Fruit fly (Drosophila melanogaster) whole organism, embryonic: ENCODE data around the gene CG16779.

Source experiments
- Abd-B ChIP-seq: fragments of 200-800 bp; sonication (Bioruptor generic); optimal IDR thresholded peaks from 2 replicates; lab custom pipeline; 2018; ENCODE audit warnings: missing biosample characterization, mild to moderate bottlenecking, missing genetic modification characterization, moderate library complexity
- Atf3 ChIP-seq: fragments of 200-800 bp; sonication (Bioruptor generic); optimal IDR thresholded peaks from 3 replicates; lab custom pipeline; 2016; ENCODE audit warnings: missing biosample characterization, missing genetic modification characterization
- Awh ChIP-seq: fragments of 200-800 bp; sonication (Bioruptor generic); IDR thresholded peaks from 2 replicates; pipeline ENCODE4, ENCODE4 v1.3.6; 2022; ENCODE audit warnings: missing biosample characterization, missing genetic modification characterization
- B-H2 ChIP-seq: fragments of 200-800 bp; sonication (Bioruptor generic); optimal IDR thresholded peaks from 2 replicates; lab custom pipeline; 2018; ENCODE audit warnings: missing biosample characterization, mild to moderate bottlenecking, missing genetic modification characterization
- Bteb2 ChIP-seq: fragments of 200-800 bp; sonication (Bioruptor generic); optimal IDR thresholded peaks from 2 replicates; lab custom pipeline; 2016; ENCODE audit warnings: missing biosample characterization, missing genetic modification characterization
- C15 ChIP-seq: fragments of 200-800 bp; sonication (Bioruptor generic); IDR thresholded peaks from 3 replicates; pipeline ENCODE4 v1.3.6; 2022; ENCODE audit warnings: missing biosample characterization, missing genetic modification characterization
- CG11723 ChIP-seq: fragments of 200-800 bp; sonication (Bioruptor generic); optimal IDR thresholded peaks from 2 replicates; lab custom pipeline; 2017; ENCODE audit warnings: missing biosample characterization, mild to moderate bottlenecking, missing genetic modification characterization
- CG12744 ChIP-seq: fragments of 200-800 bp; sonication (Bioruptor generic); optimal IDR thresholded peaks from 2 replicates; lab custom pipeline; 2016; ENCODE audit warnings: missing biosample characterization, missing genetic modification characterization
- CG12769 ChIP-seq: fragments of 200-800 bp; sonication (Bioruptor generic); optimal IDR thresholded peaks from 2 replicates; lab custom pipeline; 2019; ENCODE audit warnings: missing biosample characterization, mild to moderate bottlenecking, missing genetic modification characterization, moderate library complexity
- CG15011 ChIP-seq: fragments of 200-800 bp; sonication (Bioruptor generic); optimal IDR thresholded peaks from 3 replicates; lab custom pipeline; 2018; ENCODE audit warnings: missing biosample characterization, mild to moderate bottlenecking, missing genetic modification characterization
- CG16863 ChIP-seq: fragments of 200-800 bp; sonication (Bioruptor generic); optimal IDR thresholded peaks from 3 replicates; lab custom pipeline; 2016; ENCODE audit warnings: missing biosample characterization, missing genetic modification characterization
- CG31224 ChIP-seq: fragments of 200-800 bp; sonication (Bioruptor generic); IDR thresholded peaks from 2 replicates; pipeline ENCODE4 v1.3.6; 2022; ENCODE audit warnings: missing biosample characterization, missing genetic modification characterization
- CG42726 ChIP-seq: fragments of 200-800 bp; sonication (Bioruptor generic); IDR thresholded peaks from 2 replicates; pipeline ENCODE4 v1.3.6; 2022; ENCODE audit warnings: missing biosample characterization, missing genetic modification characterization; ENCODE audit not compliant: partially characterized antibody
- CG4328 ChIP-seq: fragments of 200-800 bp; sonication (Bioruptor generic); optimal IDR thresholded peaks from 3 replicates; lab custom pipeline; 2017; ENCODE audit warnings: missing biosample characterization, missing genetic modification reagents, missing genetic modification characterization
- CG4424 ChIP-seq: fragments of 200-800 bp; sonication (Bioruptor generic); optimal IDR thresholded peaks from 3 replicates; lab custom pipeline; 2016; ENCODE audit warnings: missing biosample characterization, missing genetic modification characterization
- CG5953 ChIP-seq: fragments of 200-800 bp; sonication (Bioruptor generic); IDR thresholded peaks from 2 replicates; pipeline ENCODE4 v1.3.6; 2022; ENCODE audit warnings: missing biosample characterization, missing genetic modification characterization
- CG6791 ChIP-seq: fragments of 200-800 bp; sonication (Bioruptor generic); IDR thresholded peaks from 3 replicates; pipeline ENCODE4 v1.3.6; 2022; ENCODE audit warnings: missing biosample characterization, missing genetic modification characterization; ENCODE audit not compliant: partially characterized antibody
- CG7786 ChIP-seq: fragments of 200-800 bp; sonication (Bioruptor generic); optimal IDR thresholded peaks from 2 replicates; lab custom pipeline; 2016; ENCODE audit warnings: missing biosample characterization, missing genetic modification characterization
- CG8359 ChIP-seq: fragments of 200-800 bp; sonication (Bioruptor generic); optimal IDR thresholded peaks from 2 replicates; lab custom pipeline; 2017; ENCODE audit warnings: missing biosample characterization, mild to moderate bottlenecking, missing genetic modification characterization, borderline replicate concordance
- CG9797 ChIP-seq: fragments of 200-800 bp; sonication (Bioruptor generic); optimal IDR thresholded peaks from 3 replicates; lab custom pipeline; 2018; ENCODE audit warnings: missing biosample characterization, mild to moderate bottlenecking, missing genetic modification characterization
- CHES-1-like ChIP-seq: fragments of 200-800 bp; sonication (Bioruptor generic); optimal IDR thresholded peaks from 2 replicates; lab custom pipeline; 2016; ENCODE audit warnings: missing biosample characterization, missing genetic modification characterization
- CTCF ChIP-seq: fragments of 200-800 bp; sonication (Bioruptor generic); optimal IDR thresholded peaks from 2 replicates; lab custom pipeline; 2017; ENCODE audit warnings: missing biosample characterization, mild to moderate bottlenecking, missing genetic modification characterization, moderate library complexity
- D19B ChIP-seq: fragments of 200-800 bp; sonication (Bioruptor generic); optimal IDR thresholded peaks from 2 replicates; lab custom pipeline; 2017; ENCODE audit warnings: missing biosample characterization, mild to moderate bottlenecking, missing genetic modification characterization
- Gug ChIP-seq: fragments of 200-800 bp; sonication (Bioruptor generic); IDR thresholded peaks from 4 replicates; pipeline ENCODE4 v1.3.6; 2022; ENCODE audit warnings: missing biosample characterization, missing genetic modification characterization
- HmgZ ChIP-seq: fragments of 200-800 bp; sonication (Bioruptor generic); optimal IDR thresholded peaks from 2 replicates; lab custom pipeline; 2018; ENCODE audit warnings: missing biosample characterization, mild to moderate bottlenecking, missing genetic modification characterization
- Hmr ChIP-seq: fragments of 200-800 bp; sonication (Bioruptor generic); optimal IDR thresholded peaks from 3 replicates; lab custom pipeline; 2017; ENCODE audit warnings: mild to moderate bottlenecking, missing biosample characterization, missing genetic modification reagents, missing genetic modification characterization
- Hr51 ChIP-seq, 2 experiments: fragments of 200-800 bp; sonication (Bioruptor generic); optimal IDR thresholded peaks; 2 replicates in 1 of 2; 3 replicates in 1 of 2; lab custom pipeline; 2016 to 2018; ENCODE audit warnings: missing biosample characterization in 2 of 2, missing genetic modification characterization in 2 of 2, mild to moderate bottlenecking in 1 of 2, moderate library complexity in 1 of 2
- Mad ChIP-seq: fragments of 200-800 bp; sonication (Bioruptor generic); optimal IDR thresholded peaks from 2 replicates; lab custom pipeline; 2016; ENCODE audit warnings: missing biosample characterization, missing genetic modification characterization
- Med ChIP-seq: fragments of 200-800 bp; sonication (Bioruptor generic); peaks from one replicate; lab custom pipeline; 2016; ENCODE audit warnings: missing biosample characterization, missing genetic modification characterization, mild to moderate bottlenecking, inconsistent platforms, moderate library complexity
- Mes4 ChIP-seq: fragments of 200-800 bp; sonication (Bioruptor generic); optimal IDR thresholded peaks from 2 replicates; lab custom pipeline; 2016; ENCODE audit warnings: missing biosample characterization, missing genetic modification characterization
- NC2α ChIP-seq: fragments of 200-800 bp; sonication (Bioruptor generic); optimal IDR thresholded peaks from 2 replicates; lab custom pipeline; 2016; ENCODE audit warnings: missing biosample characterization, missing genetic modification characterization
- Neu2 ChIP-seq: fragments of 200-800 bp; sonication (Bioruptor generic); optimal IDR thresholded peaks from 3 replicates; lab custom pipeline; 2016; ENCODE audit warnings: missing biosample characterization, missing genetic modification characterization, borderline replicate concordance
- Opbp ChIP-seq: fragments of 200-800 bp; sonication (Bioruptor generic); IDR thresholded peaks from 3 replicates; pipeline ENCODE4 v1.3.6; 2022; ENCODE audit warnings: missing biosample characterization, missing genetic modification characterization; ENCODE audit not compliant: partially characterized antibody
- Sry-β ChIP-seq: fragments of 200-800 bp; sonication (Bioruptor generic); optimal IDR thresholded peaks from 2 replicates; lab custom pipeline; 2018; ENCODE audit warnings: missing biosample characterization, mild to moderate bottlenecking, missing genetic modification characterization, moderate library complexity
- Sry-δ ChIP-seq: fragments of 200-800 bp; sonication (Bioruptor generic); optimal IDR thresholded peaks from 2 replicates; lab custom pipeline; 2016; ENCODE audit warnings: missing biosample characterization, missing genetic modification characterization
- bab2 ChIP-seq: fragments of 200-800 bp; sonication (Bioruptor generic); optimal IDR thresholded peaks from 2 replicates; lab custom pipeline; 2016; ENCODE audit warnings: missing biosample characterization, missing genetic modification characterization
- bsh ChIP-seq, 2 experiments: fragments of 200-800 bp; sonication (Bioruptor generic); optimal IDR thresholded peaks; 2 replicates each; lab custom pipeline; 2017 to 2018; ENCODE audit warnings: mild to moderate bottlenecking in 2 of 2, missing biosample characterization in 2 of 2, missing genetic modification characterization in 2 of 2, moderate library complexity in 1 of 2
- btn ChIP-seq: fragments of 200-800 bp; sonication (Bioruptor generic); optimal IDR thresholded peaks from 2 replicates; lab custom pipeline; 2016; ENCODE audit warnings: missing biosample characterization, missing genetic modification characterization
- chm ChIP-seq: fragments of 200-800 bp; sonication (Bioruptor generic); IDR thresholded peaks from 2 replicates; pipeline ENCODE4 v1.3.6; 2022; ENCODE audit warnings: missing biosample characterization, missing genetic modification characterization
- h ChIP-seq: fragments of >200 bp; optimal IDR thresholded peaks from 2 replicates; lab custom pipeline; 2017
- jing ChIP-seq: fragments of 200-800 bp; sonication (Bioruptor generic); optimal IDR thresholded peaks from 2 replicates; lab custom pipeline; 2018; ENCODE audit warnings: missing biosample characterization, mild to moderate bottlenecking, missing genetic modification characterization
- klu ChIP-seq: fragments of 200-800 bp; sonication (Bioruptor generic); IDR thresholded peaks from 2 replicates; pipeline ENCODE4 v1.3.6; 2022; ENCODE audit warnings: missing biosample characterization, missing genetic modification characterization
- lov ChIP-seq, 2 experiments: fragments of 200-800 bp in 1 of 2; fragments of >200 bp in 1 of 2; sonication (Bioruptor generic) in 1 of 2; IDR thresholded peaks in 1 of 2; optimal IDR thresholded peaks in 1 of 2; 2 replicates in 1 of 2; 3 replicates in 1 of 2; pipeline versions ENCODE4 v1.3.6 to Lab custom; 2017 to 2022; ENCODE audit warnings: missing biosample characterization in 1 of 2, missing genetic modification characterization in 1 of 2
- luna ChIP-seq: fragments of 200-800 bp; sonication (Bioruptor generic); optimal IDR thresholded peaks from 2 replicates; lab custom pipeline; 2016; ENCODE audit warnings: missing biosample characterization, missing genetic modification characterization
- pita ChIP-seq: fragments of 200-800 bp; sonication (Bioruptor generic); optimal IDR thresholded peaks from 2 replicates; lab custom pipeline; 2017; ENCODE audit warnings: missing biosample characterization, mild to moderate bottlenecking, missing genetic modification characterization
- repo ChIP-seq: fragments of 200-800 bp; sonication (Bioruptor generic); optimal IDR thresholded peaks from 2 replicates; lab custom pipeline; 2016; ENCODE audit warnings: missing biosample characterization, missing genetic modification characterization
- salm ChIP-seq: fragments of 200-800 bp; sonication (Bioruptor generic); optimal IDR thresholded peaks from 2 replicates; lab custom pipeline; 2018; ENCODE audit warnings: missing biosample characterization, mild to moderate bottlenecking, missing genetic modification characterization
- schlank ChIP-seq: fragments of 200-800 bp; sonication (Bioruptor generic); optimal IDR thresholded peaks from 2 replicates; lab custom pipeline; 2018; ENCODE audit warnings: missing biosample characterization, mild to moderate bottlenecking, missing genetic modification characterization
- sna ChIP-seq: fragments of 200-800 bp; sonication (Bioruptor generic); IDR thresholded peaks from 2 replicates; pipeline ENCODE4 v1.3.6; 2022; ENCODE audit warnings: missing biosample characterization, missing genetic modification characterization; ENCODE audit not compliant: partially characterized antibody
- tin ChIP-seq: fragments of 200-800 bp; sonication (Bioruptor generic); optimal IDR thresholded peaks from 3 replicates; lab custom pipeline; 2016; ENCODE audit warnings: missing biosample characterization, missing genetic modification characterization
- vvl ChIP-seq: fragments of 200-800 bp; sonication (Bioruptor generic); IDR thresholded peaks from 2 replicates; pipeline ENCODE4 v1.3.6; 2022; ENCODE audit warnings: missing biosample characterization, missing genetic modification characterization
- zfh1 ChIP-seq: fragments of 200-800 bp; sonication (Bioruptor generic); IDR thresholded peaks from 3 replicates; pipeline ENCODE4 v1.3.6; 2022; ENCODE audit warnings: missing biosample characterization, missing genetic modification characterization

CG16779 gene

dm6 chr3R:9419300-9419652 is 74.2 kb downstream of the CG16779 start (continued):
- no peak for TF ChIP-seq Sry-δ
- no peak for TF ChIP-seq CG6791
- TF ChIP-seq luna = no peak
- TF ChIP-seq schlank (tag; lab: Kevin White, UChicago) = no peak
- no peak for TF ChIP-seq C15 (GFP tag; lab: Robert Waterston, UW)
- no peak for TF ChIP-seq CG7786
- no peak for TF ChIP-seq CG8359 (GFP tag; lab: Kevin White, UChicago)
- no peak for TF ChIP-seq klu (GFP tag; lab: Robert Waterston, UW)
- TF ChIP-seq vvl (GFP tag; lab: Robert Waterston, UW) = no peak
- no peak for TF ChIP-seq bab2 (GFP tag; lab: Kevin White, UChicago)
- no peak for TF ChIP-seq Awh (GFP tag; lab: Robert Waterston, UW)
- TF ChIP-seq CG12769 (tag; lab: Kevin White, UChicago) = peak; percentile 52
- TF ChIP-seq Hr51 (GFP tag; optimal IDR thresholded peaks at IDR 0.05; lab: Kevin White, UChicago) = no peak
- no peak for TF ChIP-seq CG16863 (GFP tag; lab: Kevin White, UChicago)
- no peak for TF ChIP-seq repo (GFP tag; lab: Kevin White, UChicago)
- TF ChIP-seq zfh1 (GFP tag; lab: Robert Waterston, UW) = no peak
- TF ChIP-seq HmgZ = no peak
- TF ChIP-seq CG4328 (GFP tag; lab: Kevin White, UChicago) = no peak
- no peak for TF ChIP-seq salm (tag; lab: Kevin White, UChicago)
- no peak for TF ChIP-seq Atf3 (GFP tag; lab: Kevin White, UChicago)
- TF ChIP-seq D19B = no peak
- no peak for TF ChIP-seq tin (GFP tag; lab: Kevin White, UChicago)
- TF ChIP-seq btn (GFP tag; lab: Kevin White, UChicago) = no peak
- no peak; the same call in 3 of the 4 replicates for TF ChIP-seq Gug
- peak; percentile 21 for TF ChIP-seq B-H2
- TF ChIP-seq CG42726 (GFP tag; lab: Robert Waterston, UW) = no peak
- TF ChIP-seq CG9797 (GFP tag; lab: Kevin White, UChicago) = no peak
- TF ChIP-seq Med = peak; percentile 73
- TF ChIP-seq CTCF (GFP tag; lab: Kevin White, UChicago) = no peak
- TF ChIP-seq bsh (GFP tag; optimal IDR thresholded peaks at IDR 0.05; lab: Kevin White, UChicago) = peak in 1 of 2 experiments; percentile 26
- no peak for TF ChIP-seq NC2α (GFP tag; lab: Kevin White, UChicago)
- TF ChIP-seq Mes4 (GFP tag; lab: Kevin White, UChicago) = no peak
- no peak for TF ChIP-seq jing (GFP tag; lab: Kevin White, UChicago)
- no peak for TF ChIP-seq CG31224
- no peak for TF ChIP-seq Neu2 (GFP tag; lab: Kevin White, UChicago)
- no peak for TF ChIP-seq Abd-B (GFP tag; lab: Kevin White, UChicago)
- TF ChIP-seq Bteb2 (GFP tag; lab: Kevin White, UChicago) = no peak
- no peak for TF ChIP-seq CG4424
- no peak for TF ChIP-seq Opbp (GFP tag; lab: Robert Waterston, UW)
- no peak for TF ChIP-seq CG12744 (GFP tag; lab: Kevin White, UChicago)
- TF ChIP-seq h (lab: Kevin White, UChicago) = no peak
- TF ChIP-seq lov (optimal IDR thresholded peaks at IDR 0.05; lab: Kevin White, UChicago) = no peak
- no peak for TF ChIP-seq lov (GFP tag; IDR thresholded peaks at IDR 0.05; lab: Robert Waterston, UW)
- TF ChIP-seq Sry-β = no peak
- TF ChIP-seq Mad (GFP tag; lab: Kevin White, UChicago) = no peak
- TF ChIP-seq CHES-1-like (GFP tag; lab: Kevin White, UChicago) = peak; percentile 10
- no peak for TF ChIP-seq CG11723 (GFP tag; lab: Kevin White, UChicago)
- no peak for TF ChIP-seq chm (GFP tag; lab: Robert Waterston, UW)
- no peak for TF ChIP-seq pita
- TF ChIP-seq sna = no peak
- TF ChIP-seq CG15011 = no peak
- peak; percentile 22 for TF ChIP-seq Hmr (GFP tag; lab: Kevin White, UChicago)
- TF ChIP-seq CG5953 (GFP tag; lab: Robert Waterston, UW) = no peak
